Fruit fly (Drosophila melanogaster): Measurements from ENCODE around the gene corn.

dm6 chr3L:7157713-7158112 lies 840 bp upstream of the corn start, which contains the start of gene CG8620:
- no peak for TF ChIP-seq HLH106 (tag; optimal IDR thresholded peaks at IDR 0.05)
- no peak for TF ChIP-seq N (GFP tag; optimal IDR thresholded peaks at IDR 0.05)
- no peak for TF ChIP-seq Dfd (GFP tag; optimal IDR thresholded peaks at IDR 0.05)
- no peak for TF ChIP-seq Hr78 (GFP tag; optimal IDR thresholded peaks at IDR 0.05)
- no peak for TF ChIP-seq foxo (GFP tag; optimal IDR thresholded peaks at IDR 0.05)
- no peak for TF ChIP-seq CG9705 (GFP tag; optimal IDR thresholded peaks at IDR 0.05)
- no peak for TF ChIP-seq pan (optimal IDR thresholded peaks at IDR 0.05)
- no peak for TF ChIP-seq dmrt93B (GFP tag; optimal IDR thresholded peaks at IDR 0.05)
- TF ChIP-seq Abd-B (GFP tag; optimal IDR thresholded peaks at IDR 0.05) = no peak
- no peak for TF ChIP-seq h (GFP tag; optimal IDR thresholded peaks at IDR 0.05)
- no peak for TF ChIP-seq dl (GFP tag; optimal IDR thresholded peaks at IDR 0.05; ENCODE audit: insufficient read depth in 1 of 2, partially characterized antibody in 2 of 2)
